Worm (Caenorhabditis elegans) whole organism, L1 larva: ENCODE data around the gene ugt-9.

Experiments used
- C16A3.4 ChIP-seq: fragments of 150-350 bp; optimal IDR thresholded peaks from 2 replicates; lab custom pipeline; 2014; ENCODE audit warnings: missing biosample characterization, missing genetic modification characterization
- C34B4.2 ChIP-seq: sonication (generic microtip); optimal IDR thresholded peaks from 2 replicates; lab custom pipeline; 2017; ENCODE audit warnings: mild to moderate bottlenecking, missing genetic modification characterization, missing compliant biosample characterization
- Y116A8C.19 ChIP-seq: sonication (generic microtip); optimal IDR thresholded peaks from 2 replicates; lab custom pipeline; 2016; ENCODE audit warnings: missing compliant biosample characterization, missing genetic modification characterization, borderline replicate concordance
- aha-1 ChIP-seq: fragments of 150-350 bp; optimal IDR thresholded peaks from 2 replicates; lab custom pipeline; 2014; ENCODE audit warnings: missing biosample characterization, missing genetic modification characterization
- blmp-1 ChIP-seq: fragments of 150-350 bp; optimal IDR thresholded peaks from 2 replicates; lab custom pipeline; 2014; ENCODE audit warnings: missing biosample characterization, missing genetic modification characterization
- ceh-8 ChIP-seq: fragments of 200-800 bp; sonication (Bioruptor generic); optimal IDR thresholded peaks from 2 replicates; lab custom pipeline; 2018; ENCODE audit warnings: mild to moderate bottlenecking, missing genetic modification characterization, moderate library complexity, missing compliant biosample characterization
- ceh-88 ChIP-seq: fragments of 200-800 bp; sonication (Bioruptor generic); IDR thresholded peaks from 2 replicates; pipeline ENCODE4 v1.3.6; 2022; ENCODE audit warnings: missing genetic modification characterization, missing compliant biosample characterization
- ces-1 ChIP-seq: fragments of 150-350 bp; optimal IDR thresholded peaks from 2 replicates; lab custom pipeline; 2014; ENCODE audit warnings: missing biosample characterization, missing genetic modification reagents, missing genetic modification characterization
- dpl-1 ChIP-seq, 3 experiments: fragments of 150-350 bp in 2 of 3; sonication (generic microtip) in 1 of 3; optimal IDR thresholded peaks; 2 replicates each; lab custom pipeline; 2014 to 2017; ENCODE audit warnings: missing biosample characterization in 3 of 3, missing genetic modification characterization in 3 of 3, missing genetic modification reagents in 3 of 3
- dsc-1 ChIP-seq: sonication (generic microtip); optimal IDR thresholded peaks from 2 replicates; lab custom pipeline; 2016; ENCODE audit warnings: mild to moderate bottlenecking, missing genetic modification characterization, missing compliant biosample characterization
- egl-13 ChIP-seq: sonication (generic microtip); optimal IDR thresholded peaks from 2 replicates; lab custom pipeline; 2016; ENCODE audit warnings: missing genotype, missing genetic modification reagents, missing genetic modification characterization, missing compliant biosample characterization
- elt-2 ChIP-seq: sonication (generic microtip); optimal IDR thresholded peaks from 2 replicates; lab custom pipeline; 2016; ENCODE audit warnings: missing genetic modification characterization, mild to moderate bottlenecking, inconsistent platforms, missing compliant biosample characterization, missing genetic modification reagents
- elt-3 ChIP-seq, 6 experiments: fragments of 150-350 bp in 1 of 6; sonication (generic microtip); optimal IDR thresholded peaks; 2 replicates each; lab custom pipeline; 2017 to 2018; ENCODE audit warnings: missing biosample characterization in 6 of 6, missing genetic modification characterization in 6 of 6, inconsistent platforms in 1 of 6
- fkh-10 ChIP-seq: sonication (generic microtip); optimal IDR thresholded peaks from 2 replicates; lab custom pipeline; 2017; ENCODE audit warnings: missing biosample characterization, missing genetic modification reagents, missing genetic modification characterization
- grh-1 ChIP-seq: fragments of 200-800 bp; sonication (Bioruptor generic); IDR thresholded peaks from 2 replicates; pipeline ENCODE4 v1.3.6; 2022; ENCODE audit warnings: missing genetic modification reagents, missing genetic modification characterization, missing compliant biosample characterization
- irx-1 ChIP-seq: sonication (generic microtip); optimal IDR thresholded peaks from 2 replicates; lab custom pipeline; 2016; ENCODE audit warnings: missing genetic modification characterization, missing compliant biosample characterization
- jun-1 ChIP-seq: fragments of 150-350 bp; optimal IDR thresholded peaks from 2 replicates; lab custom pipeline; 2014; ENCODE audit warnings: missing biosample characterization, missing genetic modification reagents, missing genetic modification characterization
- lin-13 ChIP-seq: fragments of 150-350 bp; optimal IDR thresholded peaks from 2 replicates; lab custom pipeline; 2014; ENCODE audit warnings: missing biosample characterization, missing genetic modification reagents, missing genetic modification characterization
- lin-14 ChIP-seq: fragments of 200-800 bp; sonication (Bioruptor generic); optimal IDR thresholded peaks from 2 replicates; lab custom pipeline; 2018; ENCODE audit warnings: mild to moderate bottlenecking, missing genetic modification characterization, moderate library complexity, missing compliant biosample characterization
- lin-15B ChIP-seq: fragments of 150-350 bp; sonication (generic microtip); optimal IDR thresholded peaks from 3 replicates; lab custom pipeline; 2014; ENCODE audit warnings: missing biosample characterization, missing genetic modification characterization
- lir-3 ChIP-seq: sonication (generic microtip); optimal IDR thresholded peaks from 2 replicates; lab custom pipeline; 2016; ENCODE audit warnings: mild to moderate bottlenecking, missing genetic modification characterization, moderate library complexity, missing compliant biosample characterization; ENCODE audit not compliant: poor library complexity
- lsy-2 ChIP-seq, 2 experiments: fragments of 150-350 bp; optimal IDR thresholded peaks; 2 replicates each; lab custom pipeline; 2014; ENCODE audit warnings: missing biosample characterization in 2 of 2, missing genetic modification characterization in 2 of 2
- mab-9 ChIP-seq: fragments of 200-800 bp; sonication (Bioruptor generic); IDR thresholded peaks from 2 replicates; pipeline ENCODE4 v1.3.6; 2022; ENCODE audit warnings: missing genetic modification reagents, missing genetic modification characterization, missing compliant biosample characterization
- mdl-1 ChIP-seq, 2 experiments: fragments of 150-350 bp; optimal IDR thresholded peaks; 2 replicates each; lab custom pipeline; 2014 to 2017; ENCODE audit warnings: missing biosample characterization in 2 of 2, missing genetic modification characterization in 2 of 2, inconsistent platforms in 1 of 2
- nhr-11 ChIP-seq: fragments of 150-350 bp; optimal IDR thresholded peaks from 2 replicates; lab custom pipeline; 2014; ENCODE audit warnings: missing biosample characterization, missing genetic modification characterization
- nhr-12 ChIP-seq: sonication (generic microtip); optimal IDR thresholded peaks from 2 replicates; lab custom pipeline; 2017; ENCODE audit warnings: missing biosample characterization, missing genetic modification characterization
- nhr-20 ChIP-seq: sonication (generic microtip); optimal IDR thresholded peaks from 2 replicates; lab custom pipeline; 2016; ENCODE audit warnings: mild to moderate bottlenecking, missing genetic modification characterization, missing compliant biosample characterization
- nhr-237 ChIP-seq: fragments of 150-350 bp; optimal IDR thresholded peaks from 2 replicates; lab custom pipeline; 2014; ENCODE audit warnings: missing biosample characterization, missing genetic modification characterization
- nhr-71 ChIP-seq: sonication (generic microtip); optimal IDR thresholded peaks from 2 replicates; lab custom pipeline; 2016; ENCODE audit warnings: mild to moderate bottlenecking, missing genetic modification characterization, moderate library complexity, missing compliant biosample characterization
- nhr-77 ChIP-seq: fragments of 150-350 bp; optimal IDR thresholded peaks from 2 replicates; lab custom pipeline; 2014; ENCODE audit warnings: missing biosample characterization, missing genetic modification characterization
- nhr-84 ChIP-seq: sonication (generic microtip); optimal IDR thresholded peaks from 2 replicates; lab custom pipeline; 2017; ENCODE audit warnings: missing biosample characterization, missing genetic modification characterization
- nhr-90 ChIP-seq: sonication (generic microtip); optimal IDR thresholded peaks from 2 replicates; lab custom pipeline; 2016; ENCODE audit warnings: mild to moderate bottlenecking, missing genetic modification characterization, missing compliant biosample characterization; ENCODE audit not compliant: poor library complexity
- pag-3 ChIP-seq: sonication (generic microtip); optimal IDR thresholded peaks from 2 replicates; lab custom pipeline; 2017; ENCODE audit warnings: missing genetic modification characterization, mild to moderate bottlenecking, missing compliant biosample characterization, antibody characterized with exemption, borderline replicate concordance; ENCODE audit not compliant: insufficient read depth
- pax-3 ChIP-seq: fragments of 200-800 bp; sonication (Bioruptor generic); optimal IDR thresholded peaks from 2 replicates; lab custom pipeline; 2018; ENCODE audit warnings: mild to moderate bottlenecking, missing genetic modification characterization, moderate library complexity, missing compliant biosample characterization
- snpc-4 ChIP-seq: fragments of 150-350 bp; optimal IDR thresholded peaks from 2 replicates; lab custom pipeline; 2014; ENCODE audit warnings: missing biosample characterization, missing genetic modification characterization
- sptf-1 ChIP-seq: fragments of 150-350 bp; optimal IDR thresholded peaks from 2 replicates; lab custom pipeline; 2014; ENCODE audit warnings: missing biosample characterization, missing genetic modification characterization
- tbx-2 ChIP-seq: sonication (generic microtip); optimal IDR thresholded peaks from 2 replicates; lab custom pipeline; 2016; ENCODE audit warnings: missing genetic modification characterization, missing compliant biosample characterization
- tlp-1 ChIP-seq: fragments of 150-350 bp; optimal IDR thresholded peaks from 2 replicates; lab custom pipeline; 2014; ENCODE audit warnings: missing biosample characterization, missing genetic modification characterization
- unc-130 ChIP-seq: fragments of 150-350 bp; optimal IDR thresholded peaks from 2 replicates; lab custom pipeline; 2017; ENCODE audit warnings: missing biosample characterization, missing genetic modification characterization, inconsistent platforms
- unc-30 ChIP-seq: sonication (generic microtip); optimal IDR thresholded peaks from 2 replicates; lab custom pipeline; 2017; ENCODE audit warnings: missing biosample characterization, missing genetic modification characterization
- xbp-1 ChIP-seq: sonication (generic microtip); optimal IDR thresholded peaks from 2 replicates; lab custom pipeline; 2016; ENCODE audit warnings: missing genetic modification characterization, missing compliant biosample characterization
- zag-1 ChIP-seq: fragments of 150-350 bp; optimal IDR thresholded peaks from 2 replicates; lab custom pipeline; 2014; ENCODE audit warnings: missing biosample characterization, missing genetic modification characterization
- zip-4 ChIP-seq: fragments of 200-800 bp; sonication (Bioruptor generic); optimal IDR thresholded peaks from 2 replicates; lab custom pipeline; 2018; ENCODE audit warnings: mild to moderate bottlenecking, missing genetic modification characterization, moderate library complexity, missing compliant biosample characterization
- ztf-11 ChIP-seq, 2 experiments: sonication (generic microtip); optimal IDR thresholded peaks; 2 replicates each; lab custom pipeline; 2016 to 2017; ENCODE audit warnings: missing genetic modification characterization in 2 of 2, missing biosample characterization in 1 of 2, missing compliant biosample characterization in 1 of 2
- ztf-4 ChIP-seq: fragments of 150-350 bp; optimal IDR thresholded peaks from 2 replicates; lab custom pipeline; 2014; ENCODE audit warnings: missing biosample characterization, missing genetic modification characterization

ugt-9 gene

ce11 chrV:4914879-4915278 lies 19.0 kb downstream of the ugt-9 start, which contains the start of gene H23N18.6:
Gene H23N18.6 (minus strand): TSS chrV:4915079.
- TF ChIP-seq snpc-4 (tag; lab: Kevin White, UChicago) (no peak), ceh-88 (no peak), nhr-84 (tag; lab: Kevin White, UChicago) (no peak), tlp-1 (tag; lab: Kevin White, UChicago) (peak; percentile 38), aha-1 (no peak), Y116A8C.19 (no peak), ztf-11 (tag; optimal IDR thresholded peaks at IDR 0.05; lab: Kevin White, UChicago) (no peak), lin-13 (GFP tag; lab: Kevin White, UChicago) (no peak), elt-2 (peak; percentile 75)

ce11 chrV:4918091-4918624 lies 22.3 kb downstream of the ugt-9 start, which contains the start of gene C02E7.7:
Gene C02E7.7 (minus strand): TSS chrV:4918574.
- TF ChIP-seq lin-15B (tag; lab: Kevin White, UChicago): no peak

ce11 chrV:4918664-4919257 lies 22.9 kb downstream of the ugt-9 start, which contains the start of gene C02E7.6:
Gene C02E7.6 (plus strand): TSS chrV:4919207.
- TF ChIP-seq egl-13 (tag; lab: Kevin White, UChicago) (no peak), dsc-1 (tag; lab: Kevin White, UChicago) (no peak), jun-1 (tag; lab: Kevin White, UChicago) (peak; percentile 2), sptf-1 (tag; lab: Kevin White, UChicago) (no peak), tbx-2 (tag; lab: Kevin White, UChicago) (no peak), ceh-88 (no peak), xbp-1 (tag; lab: Kevin White, UChicago) (no peak), nhr-84 (tag; lab: Kevin White, UChicago) (no peak), ceh-8 (GFP tag; lab: Kevin White, UChicago) (no peak), lsy-2 (tag; optimal IDR thresholded peaks at IDR 0.05; lab: Kevin White, UChicago) (no peak), nhr-77 (tag; lab: Kevin White, UChicago) (no peak), mab-9 (no peak), blmp-1 (tag; lab: Kevin White, UChicago) (peak; percentile 88), C34B4.2 (tag; lab: Kevin White, UChicago) (no peak), ztf-4 (peak; percentile 81), fkh-10 (no peak), grh-1 (no peak), elt-3 (tag; optimal IDR thresholded peaks at IDR 0.05; lab: Kevin White, UChicago) (no peak), nhr-12 (no peak), unc-30 (tag; lab: Kevin White, UChicago) (no peak)

- no peak for TF ChIP-seq nhr-90 (tag; lab: Kevin White, UChicago)
- TF ChIP-seq blmp-1 (tag; lab: Kevin White, UChicago): peak; percentile 33
- no peak for TF ChIP-seq elt-3 (tag; optimal IDR thresholded peaks at IDR 0.05; lab: Kevin White, UChicago)
- TF ChIP-seq snpc-4 (tag; lab: Kevin White, UChicago): no peak
- TF ChIP-seq nhr-11: no peak
- no peak for TF ChIP-seq mdl-1 (tag; optimal IDR thresholded peaks at IDR 0.05; lab: Kevin White, UChicago)
- no peak for TF ChIP-seq irx-1
- no peak for TF ChIP-seq pax-3
Measured at ce11 chrV:4920690-4921152, 24.9 kb downstream of the ugt-9 start, which contains the start of the genes C02E7.8 and srh-23. Gene C02E7.8 (minus strand): TSS chrV:4920790. Gene srh-23 (plus strand): TSS chrV:4921102.

ce11 chrV:4922024-4922423 lies 26.2 kb downstream of the ugt-9 start, which contains the start of gene srh-22:
Gene srh-22 (plus strand): TSS chrV:4922324.
- TF ChIP-seq nhr-71 (tag; lab: Kevin White, UChicago): no peak
- no peak for TF ChIP-seq C16A3.4 (tag; lab: Kevin White, UChicago)
- no peak for TF ChIP-seq pag-3 (tag; lab: Kevin White, UChicago)
- no peak for TF ChIP-seq lir-3 (tag; lab: Kevin White, UChicago)
- TF ChIP-seq nhr-237 (tag; lab: Kevin White, UChicago): no peak
- TF ChIP-seq lin-14 (GFP tag; lab: Kevin White, UChicago): no peak
- no peak for TF ChIP-seq ztf-11 (tag; optimal IDR thresholded peaks at IDR 0.05; lab: Kevin White, UChicago)
- no peak for TF ChIP-seq ces-1 (GFP tag; lab: Kevin White, UChicago)
- no peak for TF ChIP-seq dpl-1 (GFP tag; optimal IDR thresholded peaks at IDR 0.05; lab: Kevin White, UChicago)
- TF ChIP-seq zag-1 (tag; lab: Kevin White, UChicago): no peak
- no peak for TF ChIP-seq lin-13 (GFP tag; lab: Kevin White, UChicago)
- TF ChIP-seq unc-130 (tag; lab: Kevin White, UChicago): no peak
- no peak for TF ChIP-seq nhr-20 (tag; lab: Kevin White, UChicago)
- no peak for TF ChIP-seq ceh-88
- no peak for TF ChIP-seq zip-4 (GFP tag; lab: Kevin White, UChicago)
